Fruit fly (Drosophila melanogaster): ENCODE results near the gene Taf9.

Gene Taf9

dm6 chrX:17841923-17842322 lies at the start of gene Taf9:
Taf9 (plus strand) TSS chrX:17842161.
- TF ChIP-seq Sin3A (optimal IDR thresholded peaks at IDR 0.05) (no peak), Myc (optimal IDR thresholded peaks at IDR 0.05) (no peak), insv (optimal IDR thresholded peaks at IDR 0.05) (no peak), psq (optimal IDR thresholded peaks at IDR 0.05) (no peak), ttk (optimal IDR thresholded peaks at IDR 0.05) (no peak), h (optimal IDR thresholded peaks at IDR 0.05) (no peak)

dm6 chrX:17799070-17799802 lies 42.7 kb upstream of the Taf9 start:
- no peak for TF ChIP-seq Sin3A (optimal IDR thresholded peaks at IDR 0.05)
- no peak for TF ChIP-seq h (optimal IDR thresholded peaks at IDR 0.05)
- no peak for TF ChIP-seq ttk (optimal IDR thresholded peaks at IDR 0.05)
- TF ChIP-seq psq (optimal IDR thresholded peaks at IDR 0.05), result no peak
- no peak for TF ChIP-seq insv (optimal IDR thresholded peaks at IDR 0.05)
- TF ChIP-seq Myc (optimal IDR thresholded peaks at IDR 0.05), result no peak

DNA sequence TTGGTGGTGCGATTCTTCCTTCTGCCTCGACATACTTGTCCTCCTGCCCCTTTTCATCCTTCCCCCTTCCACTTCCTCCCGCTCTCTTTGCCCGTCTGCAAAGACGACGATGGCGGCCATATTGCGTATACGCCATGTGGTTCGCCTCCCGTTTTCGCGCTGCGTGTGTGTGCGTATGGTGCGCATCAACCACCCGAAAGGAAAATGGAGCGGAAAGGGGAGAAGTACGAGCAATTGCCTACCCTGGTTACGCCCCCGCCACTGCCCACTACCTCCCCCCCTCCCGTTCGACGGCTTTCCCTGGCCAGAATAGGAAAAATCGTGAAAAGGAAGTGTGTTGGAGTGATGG lies 42.2 kb upstream of the Taf9 start:
- TF ChIP-seq h (optimal IDR thresholded peaks at IDR 0.05) (no peak), psq (optimal IDR thresholded peaks at IDR 0.05) (no peak), insv (optimal IDR thresholded peaks at IDR 0.05) (no peak), Sin3A (optimal IDR thresholded peaks at IDR 0.05) (no peak), ttk (optimal IDR thresholded peaks at IDR 0.05) (no peak), Myc (optimal IDR thresholded peaks at IDR 0.05) (no peak)

DNA sequence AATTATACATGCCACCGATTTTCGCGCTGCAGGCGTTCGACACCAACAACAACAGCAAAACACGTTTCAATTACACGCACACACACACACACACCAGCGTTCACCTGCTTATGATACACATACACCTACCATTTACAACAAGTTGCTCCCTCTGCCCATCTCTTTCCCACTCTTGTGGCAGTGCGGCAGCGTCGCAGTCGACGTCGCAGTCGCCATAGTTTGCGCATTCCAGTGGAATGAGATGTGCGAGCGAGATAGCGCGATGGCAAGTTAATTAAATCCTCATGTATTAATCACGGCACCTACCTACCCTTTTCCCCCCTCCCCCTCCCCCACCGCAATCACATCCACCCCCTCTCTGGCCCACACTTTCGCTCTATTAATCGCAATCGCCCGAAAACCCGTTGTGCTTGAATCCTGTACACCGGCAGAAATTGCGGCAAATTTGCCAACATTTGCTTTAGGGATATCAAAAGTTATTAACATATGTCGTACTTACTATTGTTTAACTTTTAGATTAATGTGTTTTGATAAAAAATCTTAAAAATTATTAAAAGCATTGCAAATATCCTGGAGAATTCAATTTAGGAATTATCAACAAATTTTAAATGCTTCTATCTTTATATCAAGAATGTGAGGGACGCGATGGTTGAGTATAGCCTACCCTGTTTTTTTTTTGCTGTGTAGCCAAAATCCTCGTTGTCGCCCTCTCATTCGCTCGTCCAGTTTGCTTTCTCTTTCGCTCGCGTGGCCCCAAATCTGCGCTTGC lies 39.4 kb upstream of the Taf9 start:
- no peak for TF ChIP-seq ttk (optimal IDR thresholded peaks at IDR 0.05)
- TF ChIP-seq h (optimal IDR thresholded peaks at IDR 0.05), result no peak
- TF ChIP-seq insv (optimal IDR thresholded peaks at IDR 0.05), result no peak
- TF ChIP-seq Sin3A (optimal IDR thresholded peaks at IDR 0.05), result no peak
- TF ChIP-seq psq (optimal IDR thresholded peaks at IDR 0.05), result no peak
- no peak for TF ChIP-seq Myc (optimal IDR thresholded peaks at IDR 0.05)

- no peak for TF ChIP-seq Myc (optimal IDR thresholded peaks at IDR 0.05)
- TF ChIP-seq insv (optimal IDR thresholded peaks at IDR 0.05), result no peak
- TF ChIP-seq psq (optimal IDR thresholded peaks at IDR 0.05), result no peak
- no peak for TF ChIP-seq Sin3A (optimal IDR thresholded peaks at IDR 0.05)
- no peak for TF ChIP-seq ttk (optimal IDR thresholded peaks at IDR 0.05)
- TF ChIP-seq h (optimal IDR thresholded peaks at IDR 0.05), result no peak
Measured at dm6 chrX:17804048-17804447, 37.9 kb upstream of the Taf9 start.

- no peak for TF ChIP-seq insv (optimal IDR thresholded peaks at IDR 0.05)
- TF ChIP-seq ttk (optimal IDR thresholded peaks at IDR 0.05), result no peak
- no peak for TF ChIP-seq psq (optimal IDR thresholded peaks at IDR 0.05)
- no peak for TF ChIP-seq Sin3A (optimal IDR thresholded peaks at IDR 0.05)
- TF ChIP-seq Myc (optimal IDR thresholded peaks at IDR 0.05), result no peak
- TF ChIP-seq h (optimal IDR thresholded peaks at IDR 0.05), result no peak
Measured at dm6 chrX:17806335-17806734, 35.6 kb upstream of the Taf9 start.

- TF ChIP-seq Sin3A (optimal IDR thresholded peaks at IDR 0.05), result no peak
- no peak for TF ChIP-seq psq (optimal IDR thresholded peaks at IDR 0.05)
- TF ChIP-seq insv (optimal IDR thresholded peaks at IDR 0.05), result no peak
- no peak for TF ChIP-seq ttk (optimal IDR thresholded peaks at IDR 0.05)
- TF ChIP-seq h (optimal IDR thresholded peaks at IDR 0.05), result no peak
- TF ChIP-seq Myc (optimal IDR thresholded peaks at IDR 0.05), result no peak
Measured at dm6 chrX:17806973-17807372, 35.0 kb upstream of the Taf9 start.

DNA sequence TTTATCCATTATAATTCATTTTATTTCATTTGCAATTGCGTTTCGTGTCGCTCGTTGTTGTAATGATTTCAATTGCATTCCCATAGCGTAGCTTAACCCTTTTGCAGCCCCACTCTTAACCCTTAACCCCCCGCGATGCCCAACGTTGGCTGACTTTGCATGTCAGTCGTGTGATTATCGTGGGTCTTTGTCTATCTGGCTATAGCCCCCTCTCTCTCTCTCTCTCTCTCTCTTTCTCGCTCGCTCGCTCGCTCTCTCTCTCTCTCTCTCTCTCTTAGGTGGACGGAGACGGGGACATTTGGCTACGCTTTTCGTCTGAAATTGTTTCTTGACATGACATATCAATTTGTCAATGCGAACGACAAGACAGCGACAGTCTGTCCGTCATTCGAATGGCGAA lies 29.8 kb upstream of the Taf9 start:
- TF ChIP-seq psq (optimal IDR thresholded peaks at IDR 0.05) (no peak), Sin3A (optimal IDR thresholded peaks at IDR 0.05) (no peak), h (optimal IDR thresholded peaks at IDR 0.05) (no peak), ttk (optimal IDR thresholded peaks at IDR 0.05) (no peak), insv (optimal IDR thresholded peaks at IDR 0.05) (no peak), Myc (optimal IDR thresholded peaks at IDR 0.05) (no peak)

dm6 chrX:17814783-17815182 lies 27.2 kb upstream of the Taf9 start:
- TF ChIP-seq ttk (optimal IDR thresholded peaks at IDR 0.05) (no peak), insv (optimal IDR thresholded peaks at IDR 0.05) (no peak), h (optimal IDR thresholded peaks at IDR 0.05) (no peak), psq (optimal IDR thresholded peaks at IDR 0.05) (no peak), Myc (optimal IDR thresholded peaks at IDR 0.05) (no peak), Sin3A (optimal IDR thresholded peaks at IDR 0.05) (no peak)

dm6 chrX:17816437-17816836 lies 25.5 kb upstream of the Taf9 start:
- no peak for TF ChIP-seq insv (optimal IDR thresholded peaks at IDR 0.05)
- TF ChIP-seq Myc (optimal IDR thresholded peaks at IDR 0.05), result no peak
- no peak for TF ChIP-seq Sin3A (optimal IDR thresholded peaks at IDR 0.05)

DNA sequence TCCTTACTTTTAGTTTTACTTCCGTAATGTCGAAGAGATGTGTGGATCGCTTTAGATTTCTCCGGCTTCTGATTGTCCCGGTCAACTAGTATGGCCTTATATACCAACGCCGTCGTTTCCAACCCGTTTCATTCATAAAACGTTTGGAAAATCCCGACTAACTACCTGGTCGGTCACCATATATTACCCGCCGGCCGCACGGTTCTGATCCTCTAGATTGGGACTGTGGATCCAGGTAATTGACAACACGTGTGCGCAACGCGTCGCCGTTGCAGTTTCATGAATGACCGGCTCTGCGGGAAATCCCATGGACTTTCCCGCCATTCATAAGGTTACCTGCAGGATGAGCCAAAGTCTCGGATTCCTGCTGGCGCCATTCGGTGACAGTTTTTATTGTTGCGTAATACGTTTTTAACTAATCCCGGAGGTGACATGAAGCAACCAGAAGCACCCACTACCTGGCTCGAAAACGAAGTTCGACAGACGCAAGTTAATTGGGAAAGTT lies 22.3 kb upstream of the Taf9 start, which contains the start of gene CG12986:
CG12986 (minus strand) TSS at position 51 of the 505 bp plus-strand sequence.
- TF ChIP-seq insv (optimal IDR thresholded peaks at IDR 0.05) (no peak), h (optimal IDR thresholded peaks at IDR 0.05) (no peak), Sin3A (optimal IDR thresholded peaks at IDR 0.05) (no peak)

DNA sequence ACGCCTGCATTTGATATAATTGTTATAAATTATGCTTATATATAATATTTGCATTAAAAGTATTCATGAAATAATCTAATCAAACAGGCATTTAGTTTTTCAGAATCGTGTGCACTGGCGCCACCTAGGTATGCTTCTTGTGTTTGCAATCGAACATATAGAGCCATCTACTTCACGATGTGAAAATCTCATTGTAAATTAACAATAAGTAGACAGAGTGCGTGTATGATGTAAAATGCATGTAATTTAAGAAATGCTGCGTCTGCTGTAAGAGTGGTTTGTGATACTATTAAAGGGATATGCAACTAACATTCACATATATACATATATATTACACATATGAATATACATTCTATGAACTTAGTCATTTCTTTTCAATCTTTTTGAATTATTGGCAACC lies 21.7 kb upstream of the Taf9 start:
- TF ChIP-seq ttk (optimal IDR thresholded peaks at IDR 0.05) (no peak), h (optimal IDR thresholded peaks at IDR 0.05) (no peak), insv (optimal IDR thresholded peaks at IDR 0.05) (no peak), Myc (optimal IDR thresholded peaks at IDR 0.05) (no peak), psq (optimal IDR thresholded peaks at IDR 0.05) (no peak), Sin3A (optimal IDR thresholded peaks at IDR 0.05) (no peak)

All from Kc167 (cell line).